Worm (Caenorhabditis elegans) whole organism, L1 larva: ENCODE measurements around the gene str-178.

ENCODE experiments used
- ama-1 ChIP-seq: fragments of 150-350 bp; optimal IDR thresholded peaks from 2 replicates; lab custom pipeline; 2014
- egl-27 ChIP-seq, 2 experiments: fragments of 150-350 bp in 1 of 2; sonication (generic microtip); optimal IDR thresholded peaks; 3 replicates each; lab custom pipeline; 2017 to 2018; ENCODE audit warnings: missing biosample characterization in 2 of 2, missing genetic modification characterization in 2 of 2, missing genetic modification reagents in 2 of 2
- lin-39 ChIP-seq: fragments of 150-350 bp; optimal IDR thresholded peaks from 2 replicates; lab custom pipeline; 2014; ENCODE audit warnings: missing biosample characterization, missing genetic modification reagents, missing genetic modification characterization
- lir-3 ChIP-seq: sonication (generic microtip); optimal IDR thresholded peaks from 2 replicates; lab custom pipeline; 2016; ENCODE audit warnings: mild to moderate bottlenecking, missing genetic modification characterization, moderate library complexity, missing compliant biosample characterization; ENCODE audit not compliant: poor library complexity
- lsy-2 ChIP-seq, 2 experiments: fragments of 150-350 bp; optimal IDR thresholded peaks; 2 replicates each; lab custom pipeline; 2014; ENCODE audit warnings: missing biosample characterization in 2 of 2, missing genetic modification characterization in 2 of 2
- mep-1 ChIP-seq: fragments of 150-350 bp; optimal IDR thresholded peaks from 2 replicates; lab custom pipeline; 2014; ENCODE audit warnings: missing biosample characterization, missing genetic modification characterization
- nhr-237 ChIP-seq: fragments of 150-350 bp; optimal IDR thresholded peaks from 2 replicates; lab custom pipeline; 2014; ENCODE audit warnings: missing biosample characterization, missing genetic modification characterization
- pqm-1 ChIP-seq: sonication (generic microtip); optimal IDR thresholded peaks from 3 replicates; lab custom pipeline; 2017; ENCODE audit warnings: missing biosample characterization, missing genetic modification characterization
- skn-1 ChIP-seq: fragments of 150-350 bp; optimal IDR thresholded peaks from 2 replicates; lab custom pipeline; 2014; ENCODE audit warnings: missing biosample characterization, missing genetic modification characterization
- snu-23 ChIP-seq: sonication (generic microtip); optimal IDR thresholded peaks from 2 replicates; lab custom pipeline; 2016; ENCODE audit warnings: missing genetic modification characterization, missing compliant biosample characterization
- unc-86 ChIP-seq: sonication (generic microtip); optimal IDR thresholded peaks from 2 replicates; lab custom pipeline; 2016; ENCODE audit warnings: missing genetic modification characterization, missing compliant biosample characterization
- xbp-1 ChIP-seq: sonication (generic microtip); optimal IDR thresholded peaks from 2 replicates; lab custom pipeline; 2016; ENCODE audit warnings: missing genetic modification characterization, missing compliant biosample characterization

DNA sequence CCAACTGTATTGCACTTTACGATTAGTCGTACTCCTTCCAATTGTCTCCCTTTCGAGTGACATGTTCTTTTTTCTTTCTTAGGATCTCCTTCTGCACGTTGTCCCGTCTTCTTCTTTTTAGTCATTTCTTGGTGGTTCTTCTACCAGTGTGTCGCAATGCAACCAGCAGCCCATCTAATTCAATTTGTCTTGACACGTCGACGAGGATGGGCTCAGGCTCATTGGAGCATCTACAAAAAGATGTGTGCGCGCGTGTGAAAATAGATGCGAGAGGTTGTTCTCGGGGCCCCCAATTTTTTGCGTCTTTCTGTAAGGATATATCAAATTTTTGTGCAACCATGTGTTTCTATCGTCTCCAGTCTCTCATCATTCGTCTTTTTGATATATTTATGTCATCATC lies 14.7 kb downstream of the str-178 start:
- TF ChIP-seq skn-1 (tag; lab: Kevin White, UChicago) (no peak), unc-86 (no peak), pqm-1 (no peak), mep-1 (tag; lab: Kevin White, UChicago) (no peak), xbp-1 (tag; lab: Kevin White, UChicago) (no peak), snu-23 (no peak), lir-3 (tag; lab: Kevin White, UChicago) (no peak), nhr-237 (no peak), ama-1 (lab: Kevin White, UChicago) (no peak), lin-39 (tag; lab: Kevin White, UChicago) (no peak), egl-27 (tag; optimal IDR thresholded peaks at IDR 0.05; lab: Kevin White, UChicago) (no peak), lsy-2 (tag; optimal IDR thresholded peaks at IDR 0.05; lab: Kevin White, UChicago) (no peak)
